Fruit fly (Drosophila melanogaster) Kc167 (cell line): Measurements from ENCODE around the gene CG15773.

Experiments used
- Myc ChIP-seq: fragments of >200 bp; optimal IDR thresholded peaks from 2 replicates; lab custom pipeline; 2017; ENCODE audit warnings: missing external identifiers
- Sin3A ChIP-seq: fragments of >200 bp; optimal IDR thresholded peaks from 2 replicates; lab custom pipeline; 2018; ENCODE audit warnings: missing external identifiers
- h ChIP-seq: fragments of >200 bp; optimal IDR thresholded peaks from 3 replicates; lab custom pipeline; 2018; ENCODE audit warnings: missing external identifiers
- insv ChIP-seq: fragments of >200 bp; optimal IDR thresholded peaks from 3 replicates; lab custom pipeline; 2018; ENCODE audit warnings: missing external identifiers
- psq ChIP-seq: fragments of >200 bp; optimal IDR thresholded peaks from 2 replicates; lab custom pipeline; 2017; ENCODE audit warnings: missing external identifiers
- ttk ChIP-seq: sonication (Bioruptor generic); optimal IDR thresholded peaks from 2 replicates; lab custom pipeline; 2017; ENCODE audit warnings: missing external identifiers

CG15773 gene

dm6 chrX:5737676-5738220 is 5.2 kb downstream of the CG15773 start, which contains the start of gene Snx27:
Gene Snx27, minus strand, starts transcription at chrX:5738031.
- TF ChIP-seq Myc (lab: Kevin White, UChicago) (no peak), h (no peak), psq (lab: Kevin White, UChicago) (no peak), insv (lab: Kevin White, UChicago) (no peak), ttk (lab: Kevin White, UChicago) (no peak), Sin3A (lab: Kevin White, UChicago) (no peak)

- TF ChIP-seq Myc (lab: Kevin White, UChicago) (no peak), insv (lab: Kevin White, UChicago) (no peak), ttk (lab: Kevin White, UChicago) (no peak), psq (lab: Kevin White, UChicago) (no peak), Sin3A (lab: Kevin White, UChicago) (no peak), h (no peak)
Measured at dm6 chrX:5741625-5742024, 9.1 kb downstream of the CG15773 start.

dm6 chrX:5744277-5744846 is 11.8 kb downstream of the CG15773 start:
- TF ChIP-seq Sin3A (lab: Kevin White, UChicago) (no peak), Myc (lab: Kevin White, UChicago) (no peak), h (no peak), insv (lab: Kevin White, UChicago) (no peak), psq (lab: Kevin White, UChicago) (no peak), ttk (lab: Kevin White, UChicago) (no peak)

dm6 chrX:5744992-5745732 is 12.6 kb downstream of the CG15773 start:
- TF ChIP-seq ttk (lab: Kevin White, UChicago) = no peak
- TF ChIP-seq Sin3A (lab: Kevin White, UChicago) = no peak
- TF ChIP-seq insv (lab: Kevin White, UChicago) = no peak
- TF ChIP-seq Myc (lab: Kevin White, UChicago) = no peak
- TF ChIP-seq h = no peak
- no peak for TF ChIP-seq psq (lab: Kevin White, UChicago)

dm6 chrX:5745840-5746815 is 13.6 kb downstream of the CG15773 start:
- no peak for TF ChIP-seq Myc (lab: Kevin White, UChicago)
- TF ChIP-seq ttk (lab: Kevin White, UChicago) = no peak
- TF ChIP-seq Sin3A (lab: Kevin White, UChicago) = no peak
- TF ChIP-seq psq (lab: Kevin White, UChicago) = no peak
- no peak for TF ChIP-seq insv (lab: Kevin White, UChicago)
- no peak for TF ChIP-seq h

dm6 chrX:5746864-5747861 is 14.6 kb downstream of the CG15773 start, which contains the start of the genes IntS6 and Rtel1:
Gene IntS6, minus strand, starts transcription at chrX:5747254.
Gene Rtel1, plus strand, starts transcription at chrX:5747747.
- TF ChIP-seq Myc (lab: Kevin White, UChicago) (no peak), psq (lab: Kevin White, UChicago) (no peak), Sin3A (lab: Kevin White, UChicago) (no peak), ttk (lab: Kevin White, UChicago) (no peak), insv (lab: Kevin White, UChicago) (no peak), h (no peak)

- TF ChIP-seq insv (lab: Kevin White, UChicago) = no peak
Measured at dm6 chrX:5751949-5752348, 19.4 kb downstream of the CG15773 start, which contains the start of gene CG15772. Gene CG15772, plus strand, starts transcription at chrX:5752249.

dm6 chrX:5752838-5753237 is 20.3 kb downstream of the CG15773 start:
- TF ChIP-seq Myc (lab: Kevin White, UChicago) (no peak), ttk (lab: Kevin White, UChicago) (no peak), Sin3A (lab: Kevin White, UChicago) (no peak)

dm6 chrX:5754837-5755828 is 22.6 kb downstream of the CG15773 start, which contains the start of the genes lin-52 and CG15771:
Gene lin-52, minus strand, starts transcription at chrX:5754958.
Gene CG15771, plus strand, starts transcription at chrX:5755574.
- TF ChIP-seq h (no peak), psq (lab: Kevin White, UChicago) (no peak), insv (lab: Kevin White, UChicago) (no peak), ttk (lab: Kevin White, UChicago) (no peak), Myc (lab: Kevin White, UChicago) (no peak), Sin3A (lab: Kevin White, UChicago) (no peak)
